Worm (Caenorhabditis elegans) whole organism, early embryonic: ENCODE measurements around the gene tbx-2.

Experiments used
- B0310.2 ChIP-seq: sonication (generic microtip); optimal IDR thresholded peaks from 2 replicates; lab custom pipeline; 2016; ENCODE audit warnings: mild to moderate bottlenecking, missing genetic modification characterization, missing compliant biosample characterization
- F13C5.2 ChIP-seq: sonication (generic microtip); optimal IDR thresholded peaks from 2 replicates; lab custom pipeline; 2017; ENCODE audit warnings: mild to moderate bottlenecking, missing genetic modification characterization, inconsistent platforms, missing compliant biosample characterization
- aly-1 ChIP-seq: sonication (generic microtip); optimal IDR thresholded peaks from 2 replicates; lab custom pipeline; 2016; ENCODE audit warnings: missing genetic modification characterization, missing compliant biosample characterization
- ama-1 ChIP-seq: fragments of 150-350 bp; optimal IDR thresholded peaks from 2 replicates; lab custom pipeline; 2014
- ceh-13 ChIP-seq: fragments of 200-800 bp; sonication (Bioruptor generic); optimal IDR thresholded peaks from 2 replicates; lab custom pipeline; 2018; ENCODE audit warnings: mild to moderate bottlenecking, missing genetic modification characterization, missing compliant biosample characterization
- ceh-36 ChIP-seq: sonication (generic microtip); optimal IDR thresholded peaks from 2 replicates; lab custom pipeline; 2016; ENCODE audit warnings: missing genetic modification characterization, inconsistent platforms, missing compliant biosample characterization
- ets-7 ChIP-seq: sonication (generic microtip); optimal IDR thresholded peaks from 2 replicates; lab custom pipeline; 2016; ENCODE audit warnings: missing genotype, missing genetic modification characterization, missing compliant biosample characterization
- flt-1 ChIP-seq: fragments of 200-800 bp; sonication (Bioruptor generic); IDR thresholded peaks from 2 replicates; pipeline ENCODE4 v1.3.6; 2022; ENCODE audit warnings: missing genetic modification characterization, missing compliant biosample characterization
- hmbx-1 ChIP-seq: sonication (generic microtip); optimal IDR thresholded peaks from 2 replicates; lab custom pipeline; 2016; ENCODE audit warnings: mild to moderate bottlenecking, missing genetic modification characterization, missing compliant biosample characterization
- hmg-4 ChIP-seq: fragments of 200-800 bp; sonication (Bioruptor generic); optimal IDR thresholded peaks from 2 replicates; lab custom pipeline; 2018; ENCODE audit warnings: mild to moderate bottlenecking, missing genetic modification characterization, missing compliant biosample characterization
- hnd-1 ChIP-seq: sonication (generic microtip); optimal IDR thresholded peaks from 2 replicates; lab custom pipeline; 2016; ENCODE audit warnings: missing genetic modification characterization, missing compliant biosample characterization
- pes-1 ChIP-seq: fragments of 200-800 bp; sonication (Bioruptor generic); IDR thresholded peaks from 2 replicates; pipeline ENCODE4 v1.3.6; 2022; ENCODE audit warnings: missing genetic modification reagents, missing genetic modification characterization, missing compliant biosample characterization
- scrt-1 ChIP-seq: fragments of 200-800 bp; sonication (Bioruptor generic); IDR thresholded peaks from 2 replicates; pipeline ENCODE4 v1.3.6; 2022; ENCODE audit warnings: missing genetic modification characterization, missing compliant biosample characterization
- sea-1 ChIP-seq: fragments of 200-800 bp; sonication (Bioruptor generic); conservative IDR thresholded peaks from 2 replicates; pipeline ENCODE4 v1.3.6; 2022; ENCODE audit warnings: missing genetic modification characterization, missing compliant biosample characterization
- tbx-11 ChIP-seq: fragments of 200-800 bp; sonication (Bioruptor generic); IDR thresholded peaks from 2 replicates; pipeline ENCODE4 v1.3.6; 2022; ENCODE audit warnings: missing genetic modification characterization, missing compliant biosample characterization
- tbx-37 ChIP-seq: fragments of 200-800 bp; sonication (Bioruptor generic); conservative IDR thresholded peaks from 2 replicates; pipeline ENCODE4 v1.3.6; 2022; ENCODE audit warnings: missing genetic modification reagents, missing genetic modification characterization, missing compliant biosample characterization
- tra-4 ChIP-seq: sonication (generic microtip); optimal IDR thresholded peaks from 2 replicates; lab custom pipeline; 2017; ENCODE audit warnings: missing genetic modification characterization, missing compliant biosample characterization

The tbx-2 gene

DNA sequence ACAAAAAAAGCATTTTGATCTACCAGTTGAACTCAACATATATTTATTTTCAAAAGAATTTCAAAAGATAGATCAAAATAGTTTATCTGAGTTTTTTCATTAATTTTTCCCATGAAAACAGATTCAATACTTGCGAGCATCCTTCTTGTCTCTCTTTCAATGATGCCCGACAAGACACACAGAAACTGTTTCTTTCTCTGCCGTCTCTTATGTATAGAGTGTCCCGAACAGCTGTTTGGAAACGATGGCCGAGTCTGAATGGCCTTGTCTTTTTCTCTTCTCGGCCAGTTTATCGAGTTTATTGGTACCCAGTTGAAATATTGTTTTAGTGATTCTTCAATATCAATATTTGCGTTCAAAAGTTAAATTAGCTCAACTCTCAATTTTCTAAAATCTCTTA, 27.4 kb downstream of the tbx-2 start:
- TF ChIP-seq hmbx-1 (no peak), F13C5.2 (peak; percentile 32), hmg-4 (peak; percentile 53)

- TF ChIP-seq scrt-1 (GFP tag; lab: Robert Waterston, UW) (no peak), aly-1 (tag; lab: Kevin White, UChicago) (peak; percentile 74), ceh-36 (tag; lab: Kevin White, UChicago) (no peak), flt-1 (GFP tag; lab: Robert Waterston, UW) (0 out of 2 replicates have a peak, but pooled peaks have one; percentile 5)
These were observed 28.1 kb downstream of the tbx-2 start for ce11 chrIII:5107959-5108358.

DNA sequence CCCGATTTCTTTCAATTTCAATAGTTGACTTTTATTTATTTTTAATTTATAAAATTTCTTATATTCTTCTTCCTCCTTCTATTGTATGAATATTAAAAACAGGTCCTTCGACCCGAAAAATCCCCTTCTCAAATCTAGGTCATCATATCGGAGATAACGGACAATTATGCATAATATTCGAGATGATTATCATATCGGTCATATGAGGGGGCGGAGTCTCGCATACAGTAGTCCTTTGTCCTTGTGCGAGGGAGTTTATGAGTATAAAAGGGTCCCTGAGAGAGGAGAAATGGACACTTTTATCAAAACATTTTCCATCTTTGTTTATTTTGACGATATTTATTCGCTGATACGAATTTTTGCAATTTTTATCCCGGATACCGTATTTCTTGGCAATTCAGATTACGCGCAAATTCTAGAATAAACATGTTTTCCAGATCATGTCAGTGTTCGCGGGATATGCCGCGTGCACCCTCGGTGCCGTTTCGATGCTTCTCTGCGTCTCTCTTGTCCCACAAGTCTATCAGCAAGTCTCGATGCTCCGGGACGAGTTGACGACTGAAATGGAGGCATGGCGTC, 29.1 kb downstream of the tbx-2 start, which contains the start of gene dpy-17:
TSS of gene dpy-17 (plus strand) at position 438 of the 579 bp plus-strand sequence.
- TF ChIP-seq ets-7 (tag; lab: Kevin White, UChicago) (no peak), ceh-36 (tag; lab: Kevin White, UChicago) (peak; percentile 17), scrt-1 (GFP tag; lab: Robert Waterston, UW) (0 out of 2 replicates have a peak, but pooled peaks have one; percentile 42), B0310.2 (tag; lab: Kevin White, UChicago) (no peak), flt-1 (GFP tag; lab: Robert Waterston, UW) (no peak), tbx-11 (GFP tag; lab: Robert Waterston, UW) (no peak), tra-4 (no peak), F13C5.2 (no peak), ama-1 (lab: Kevin White, UChicago) (peak; percentile 71), sea-1 (GFP tag; lab: Robert Waterston, UW) (0 out of 2 replicates have a peak, but pooled peaks have one; percentile 20), ceh-13 (GFP tag; lab: Kevin White, UChicago) (no peak), tbx-37 (GFP tag; lab: Robert Waterston, UW) (no peak), hmg-4 (peak; percentile 54), pes-1 (GFP tag; lab: Robert Waterston, UW) (no peak), hmbx-1 (no peak), hnd-1 (tag; lab: Kevin White, UChicago) (no peak), aly-1 (tag; lab: Kevin White, UChicago) (no peak)

ce11 chrIII:5105485-5105884, 30.6 kb downstream of the tbx-2 start:
- TF ChIP-seq scrt-1 (GFP tag; lab: Robert Waterston, UW) (no peak), pes-1 (GFP tag; lab: Robert Waterston, UW) (no peak), B0310.2 (tag; lab: Kevin White, UChicago) (no peak), ama-1 (lab: Kevin White, UChicago) (no peak), aly-1 (tag; lab: Kevin White, UChicago) (no peak), ceh-36 (tag; lab: Kevin White, UChicago) (no peak), ets-7 (tag; lab: Kevin White, UChicago) (no peak), sea-1 (GFP tag; lab: Robert Waterston, UW) (no peak), ceh-13 (GFP tag; lab: Kevin White, UChicago) (no peak)

DNA sequence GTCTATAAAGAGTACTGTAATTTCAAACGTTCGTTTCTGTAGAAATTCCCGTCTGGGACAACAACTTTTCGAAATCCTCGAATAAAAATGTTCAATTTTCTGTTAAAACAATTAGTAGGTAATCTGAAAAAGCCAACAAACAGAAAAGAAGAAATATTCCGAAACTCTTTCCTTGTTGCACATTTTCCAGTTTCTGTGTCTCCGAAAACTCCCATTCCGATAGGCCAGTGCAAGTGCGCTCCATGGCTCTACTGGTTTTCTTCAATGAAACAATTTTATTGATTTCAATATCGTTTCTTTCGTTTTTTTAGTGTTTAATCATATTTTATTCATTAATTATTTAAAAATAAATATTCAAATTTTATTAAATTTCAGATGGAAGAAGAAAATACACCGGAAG, 33.5 kb downstream of the tbx-2 start, which contains the start of gene F54D8.6:
TSS of gene F54D8.6 (plus strand) at position 370 of the 400 bp plus-strand sequence.
- TF ChIP-seq aly-1 (tag; lab: Kevin White, UChicago) (no peak), flt-1 (GFP tag; lab: Robert Waterston, UW) (no peak), hnd-1 (tag; lab: Kevin White, UChicago) (no peak), F13C5.2 (no peak), ama-1 (lab: Kevin White, UChicago) (no peak), tra-4 (no peak), hmbx-1 (no peak), tbx-37 (GFP tag; lab: Robert Waterston, UW) (no peak), scrt-1 (GFP tag; lab: Robert Waterston, UW) (no peak), ceh-36 (tag; lab: Kevin White, UChicago) (no peak), sea-1 (GFP tag; lab: Robert Waterston, UW) (no peak), ceh-13 (GFP tag; lab: Kevin White, UChicago) (no peak), tbx-11 (GFP tag; lab: Robert Waterston, UW) (no peak), hmg-4 (no peak), pes-1 (GFP tag; lab: Robert Waterston, UW) (no peak; the same call in 1 of the 2 replicates), B0310.2 (tag; lab: Kevin White, UChicago) (no peak), ets-7 (tag; lab: Kevin White, UChicago) (no peak)

DNA sequence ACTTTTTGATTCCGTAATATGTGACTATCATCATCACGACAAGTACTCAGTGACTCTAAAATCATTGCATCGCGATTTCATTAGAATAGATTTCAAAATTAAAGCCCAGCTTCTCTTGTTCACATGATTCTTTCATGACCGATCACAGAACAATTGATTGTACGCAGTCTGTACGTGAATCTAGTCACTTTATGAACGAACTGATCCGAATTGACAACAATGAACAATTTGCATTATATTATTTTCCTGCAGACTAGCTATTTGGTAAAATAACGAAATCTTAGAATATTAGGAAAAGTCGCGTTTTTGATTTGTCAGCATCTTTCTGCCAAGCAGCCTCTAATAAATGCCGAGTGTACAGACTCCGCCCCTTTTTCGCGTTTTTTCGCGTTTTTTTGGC, 36.6 kb downstream of the tbx-2 start:
- TF ChIP-seq hnd-1 (tag; lab: Kevin White, UChicago) = no peak
- TF ChIP-seq ceh-13 (GFP tag; lab: Kevin White, UChicago) = no peak
- no peak for TF ChIP-seq F13C5.2
- no peak for TF ChIP-seq pes-1 (GFP tag; lab: Robert Waterston, UW)
- TF ChIP-seq ets-7 (tag; lab: Kevin White, UChicago) = no peak
- TF ChIP-seq ama-1 (lab: Kevin White, UChicago) = no peak
- no peak for TF ChIP-seq tbx-11 (GFP tag; lab: Robert Waterston, UW)
- no peak for TF ChIP-seq aly-1 (tag; lab: Kevin White, UChicago)
- no peak for TF ChIP-seq hmg-4
- no peak for TF ChIP-seq sea-1 (GFP tag; lab: Robert Waterston, UW)
- TF ChIP-seq hmbx-1 = no peak
- no peak for TF ChIP-seq ceh-36 (tag; lab: Kevin White, UChicago)
- no peak for TF ChIP-seq B0310.2 (tag; lab: Kevin White, UChicago)
- no peak for TF ChIP-seq scrt-1 (GFP tag; lab: Robert Waterston, UW)
- no peak for TF ChIP-seq flt-1 (GFP tag; lab: Robert Waterston, UW)

DNA sequence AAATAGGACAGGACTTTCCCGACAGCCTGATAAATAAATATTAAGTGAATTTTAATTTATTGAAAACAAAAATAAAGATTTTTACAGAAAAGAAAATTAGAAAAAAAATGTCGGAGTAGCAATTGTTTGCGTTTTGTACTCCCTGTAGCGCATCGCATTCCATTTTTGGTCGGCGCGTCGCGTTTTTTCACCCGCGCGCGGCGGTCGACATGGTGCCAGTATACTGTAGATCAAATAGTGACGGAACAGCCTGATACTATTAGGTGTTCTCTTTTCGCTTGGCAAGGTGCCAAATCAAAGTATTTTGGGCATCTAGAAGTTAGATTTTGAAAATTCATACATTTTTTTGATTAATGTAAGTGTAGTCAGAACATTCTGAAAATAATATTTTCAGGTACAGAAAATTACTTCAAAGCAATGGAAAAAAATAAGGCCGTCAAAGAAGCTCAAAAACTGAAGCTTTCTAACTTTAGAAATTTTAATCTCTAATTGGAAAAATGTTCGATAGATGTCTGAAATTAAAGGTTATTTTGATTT, 37.3 kb downstream of the tbx-2 start:
- TF ChIP-seq aly-1 (tag; lab: Kevin White, UChicago) (no peak), tbx-11 (GFP tag; lab: Robert Waterston, UW) (no peak), ets-7 (tag; lab: Kevin White, UChicago) (no peak), pes-1 (GFP tag; lab: Robert Waterston, UW) (no peak), flt-1 (GFP tag; lab: Robert Waterston, UW) (no peak), hmg-4 (no peak), F13C5.2 (no peak), ceh-36 (tag; lab: Kevin White, UChicago) (no peak), sea-1 (GFP tag; lab: Robert Waterston, UW) (no peak), B0310.2 (tag; lab: Kevin White, UChicago) (no peak), hmbx-1 (no peak), ceh-13 (GFP tag; lab: Kevin White, UChicago) (no peak), tbx-37 (GFP tag; lab: Robert Waterston, UW) (no peak), tra-4 (no peak), ama-1 (lab: Kevin White, UChicago) (no peak), hnd-1 (tag; lab: Kevin White, UChicago) (no peak), scrt-1 (GFP tag; lab: Robert Waterston, UW) (no peak)
